Fruit fly (Drosophila melanogaster) whole organism, embryonic: ENCODE data around the gene Pax.
A peak's percentile ranks its signal among the peaks of the same experiment; 100 is the strongest.

ENCODE experiments used
- Asciz ChIP-seq: fragments of 200-800 bp; sonication (Bioruptor generic); optimal IDR thresholded peaks from 2 replicates; lab custom pipeline; 2017; ENCODE audit warnings: missing biosample characterization, mild to moderate bottlenecking, missing genetic modification characterization, missing genetic modification reagents
- B-H2 ChIP-seq: fragments of 200-800 bp; sonication (Bioruptor generic); optimal IDR thresholded peaks from 2 replicates; lab custom pipeline; 2018; ENCODE audit warnings: missing biosample characterization, mild to moderate bottlenecking, missing genetic modification characterization
- Bteb2 ChIP-seq: fragments of 200-800 bp; sonication (Bioruptor generic); optimal IDR thresholded peaks from 2 replicates; lab custom pipeline; 2016; ENCODE audit warnings: missing biosample characterization, missing genetic modification characterization
- CG10147 ChIP-seq: fragments of 200-800 bp; sonication (Bioruptor generic); optimal IDR thresholded peaks from 2 replicates; lab custom pipeline; 2019; ENCODE audit warnings: missing biosample characterization, mild to moderate bottlenecking, missing genetic modification characterization, moderate library complexity
- CG10543 ChIP-seq: fragments of 200-800 bp; sonication (Bioruptor generic); optimal IDR thresholded peaks from 3 replicates; lab custom pipeline; 2017; ENCODE audit warnings: missing biosample characterization, mild to moderate bottlenecking, missing genetic modification characterization, moderate library complexity
- CG12769 ChIP-seq: fragments of 200-800 bp; sonication (Bioruptor generic); optimal IDR thresholded peaks from 2 replicates; lab custom pipeline; 2019; ENCODE audit warnings: missing biosample characterization, mild to moderate bottlenecking, missing genetic modification characterization, moderate library complexity
- CG13894 ChIP-seq: fragments of 200-800 bp; sonication (Bioruptor generic); optimal IDR thresholded peaks from 3 replicates; lab custom pipeline; 2018; ENCODE audit warnings: missing biosample characterization, mild to moderate bottlenecking, missing genetic modification characterization, moderate library complexity
- CG18011 ChIP-seq: fragments of 200-800 bp; sonication (Bioruptor generic); optimal IDR thresholded peaks from 2 replicates; lab custom pipeline; 2017; ENCODE audit warnings: missing biosample characterization, missing genetic modification characterization, mild to moderate bottlenecking, moderate library complexity, missing genotype
- CG18619 ChIP-seq: fragments of 200-800 bp; sonication (Bioruptor generic); optimal IDR thresholded peaks from 3 replicates; lab custom pipeline; 2017; ENCODE audit warnings: missing biosample characterization, mild to moderate bottlenecking, missing genetic modification characterization
- CG2199 ChIP-seq: fragments of 200-800 bp; sonication (Bioruptor generic); IDR thresholded peaks from 3 replicates; pipeline ENCODE4 v1.3.6; 2022; ENCODE audit warnings: missing biosample characterization, missing genetic modification characterization
- CG33557 ChIP-seq: fragments of 200-800 bp; sonication (Bioruptor generic); optimal IDR thresholded peaks from 2 replicates; lab custom pipeline; 2019; ENCODE audit warnings: missing biosample characterization, mild to moderate bottlenecking, missing genetic modification characterization, moderate library complexity
- CG34224 ChIP-seq: fragments of 200-800 bp; sonication (Bioruptor generic); IDR thresholded peaks from 3 replicates; pipeline ENCODE4 v1.3.6; 2022; ENCODE audit warnings: missing biosample characterization, missing genetic modification characterization; ENCODE audit not compliant: partially characterized antibody
- CG34376 ChIP-seq: fragments of 200-800 bp; sonication (Bioruptor generic); optimal IDR thresholded peaks from 2 replicates; lab custom pipeline; 2018; ENCODE audit warnings: missing biosample characterization, mild to moderate bottlenecking, missing genetic modification characterization
- CG6813 ChIP-seq: fragments of 200-800 bp; sonication (Bioruptor generic); optimal IDR thresholded peaks from 2 replicates; lab custom pipeline; 2017; ENCODE audit warnings: missing biosample characterization, missing genetic modification characterization, mild to moderate bottlenecking, moderate library complexity, missing genetic modification reagents
- CG7928 ChIP-seq: fragments of 200-800 bp; sonication (Bioruptor generic); optimal IDR thresholded peaks from 2 replicates; lab custom pipeline; 2017; ENCODE audit warnings: missing biosample characterization, mild to moderate bottlenecking, missing genetic modification characterization
- CG9817 ChIP-seq: fragments of 200-800 bp; sonication (Bioruptor generic); optimal IDR thresholded peaks from 2 replicates; lab custom pipeline; 2018; ENCODE audit warnings: missing biosample characterization, mild to moderate bottlenecking, missing genetic modification characterization, moderate library complexity
- CG9932 ChIP-seq: fragments of 200-800 bp; sonication (Bioruptor generic); IDR thresholded peaks from 2 replicates; pipeline ENCODE4 v1.3.6; 2022; ENCODE audit warnings: missing biosample characterization, missing genetic modification characterization
- Deaf1 ChIP-seq: fragments of 200-800 bp; optimal IDR thresholded peaks from 3 replicates; lab custom pipeline; 2019; ENCODE audit warnings: missing biosample characterization, mild to moderate bottlenecking, missing genetic modification characterization, moderate library complexity
- Doc2 ChIP-seq: fragments of 200-800 bp; sonication (Bioruptor generic); IDR thresholded peaks from 2 replicates; pipeline ENCODE4 v1.3.6; 2022; ENCODE audit warnings: missing biosample characterization, missing genetic modification characterization
- Fer1 ChIP-seq: fragments of 200-800 bp; sonication (Bioruptor generic); optimal IDR thresholded peaks from 2 replicates; lab custom pipeline; 2017; ENCODE audit warnings: missing biosample characterization, mild to moderate bottlenecking, missing genetic modification characterization
- Gsc ChIP-seq: fragments of 200-800 bp; sonication (Bioruptor generic); IDR thresholded peaks from 2 replicates; pipeline ENCODE4 v1.3.6; 2022; ENCODE audit warnings: missing biosample characterization, missing genetic modification characterization
- Hr39 ChIP-seq: fragments of >200 bp; optimal IDR thresholded peaks from 2 replicates; lab custom pipeline; 2017
- Med ChIP-seq: fragments of 200-800 bp; sonication (Bioruptor generic); peaks from one replicate; lab custom pipeline; 2016; ENCODE audit warnings: missing biosample characterization, missing genetic modification characterization, mild to moderate bottlenecking, inconsistent platforms, moderate library complexity
- NFAT ChIP-seq: fragments of 200-800 bp; sonication (Bioruptor generic); IDR thresholded peaks from 2 replicates; pipeline ENCODE4 v1.3.6; 2022; ENCODE audit warnings: missing biosample characterization, missing genetic modification characterization
- Nf-YC ChIP-seq: fragments of 200-800 bp; optimal IDR thresholded peaks from 3 replicates; lab custom pipeline; 2019; ENCODE audit warnings: missing biosample characterization, mild to moderate bottlenecking, missing genetic modification characterization, moderate library complexity
- Scr ChIP-seq: fragments of 200-800 bp; sonication (Bioruptor generic); IDR thresholded peaks from 2 replicates; pipeline ENCODE4 v1.3.6; 2022; ENCODE audit warnings: missing biosample characterization, missing genetic modification characterization; ENCODE audit not compliant: partially characterized antibody
- Sin3A ChIP-seq: fragments of >200 bp; optimal IDR thresholded peaks from 2 replicates; lab custom pipeline; 2018
- Stat92E ChIP-seq, 3 experiments: fragments of >200 bp in 2 of 3; fragments of 200-800 bp in 1 of 3; sonication (Bioruptor generic) in 1 of 3; optimal IDR thresholded peaks; 2 replicates each; lab custom pipeline; 2017 to 2019; ENCODE audit warnings: missing biosample characterization in 3 of 3, missing genetic modification characterization in 3 of 3, mild to moderate bottlenecking in 1 of 3, moderate library complexity in 1 of 3
- Trl ChIP-seq, 3 experiments: fragments of >200 bp in 2 of 3; fragments of 200-800 bp in 1 of 3; sonication (Bioruptor generic) in 1 of 3; optimal IDR thresholded peaks; 2 replicates in 1 of 3; 3 replicates in 2 of 3; lab custom pipeline; 2016 to 2017; ENCODE audit warnings: missing biosample characterization in 1 of 3, missing genetic modification characterization in 1 of 3
- ap ChIP-seq: fragments of 200-800 bp; sonication (Bioruptor generic); IDR thresholded peaks from 2 replicates; pipeline ENCODE4 v1.3.6; 2022; ENCODE audit warnings: missing biosample characterization, missing genetic modification characterization
- bbx ChIP-seq: fragments of 200-800 bp; sonication (Bioruptor generic); IDR thresholded peaks from 2 replicates; pipeline ENCODE4 v1.3.6; 2022; ENCODE audit warnings: missing biosample characterization, missing genetic modification characterization; ENCODE audit not compliant: partially characterized antibody
- br ChIP-seq: fragments of >200 bp; optimal IDR thresholded peaks from 2 replicates; lab custom pipeline; 2017
- chinmo ChIP-seq: fragments of 200-800 bp; sonication (Bioruptor generic); IDR thresholded peaks from 4 replicates; pipeline ENCODE4 v1.3.6; 2022; ENCODE audit warnings: missing biosample characterization, missing genetic modification characterization; ENCODE audit not compliant: partially characterized antibody
- gcm2 ChIP-seq: fragments of 200-800 bp; sonication (Bioruptor generic); optimal IDR thresholded peaks from 2 replicates; lab custom pipeline; 2016; ENCODE audit warnings: missing biosample characterization, missing genetic modification characterization
- ind ChIP-seq: fragments of 200-800 bp; sonication (Bioruptor generic); optimal IDR thresholded peaks from 3 replicates; lab custom pipeline; 2016; ENCODE audit warnings: missing biosample characterization, missing genetic modification characterization
- kay ChIP-seq: fragments of 200-800 bp; sonication (Bioruptor generic); optimal IDR thresholded peaks from 2 replicates; lab custom pipeline; 2016; ENCODE audit warnings: missing biosample characterization, missing genetic modification characterization
- lab ChIP-seq: fragments of 200-800 bp; sonication (Bioruptor generic); optimal IDR thresholded peaks from 3 replicates; lab custom pipeline; 2017; ENCODE audit warnings: missing biosample characterization, missing genetic modification characterization, mild to moderate bottlenecking, moderate library complexity, missing genetic modification reagents
- mirr ChIP-seq: fragments of 200-800 bp; sonication (Bioruptor generic); optimal IDR thresholded peaks from 3 replicates; lab custom pipeline; 2018; ENCODE audit warnings: missing biosample characterization, mild to moderate bottlenecking, missing genetic modification characterization
- schlank ChIP-seq: fragments of 200-800 bp; sonication (Bioruptor generic); optimal IDR thresholded peaks from 2 replicates; lab custom pipeline; 2018; ENCODE audit warnings: missing biosample characterization, mild to moderate bottlenecking, missing genetic modification characterization
- sd ChIP-seq: fragments of 200-800 bp; sonication (Bioruptor generic); optimal IDR thresholded peaks from 3 replicates; lab custom pipeline; 2018; ENCODE audit warnings: missing biosample characterization, mild to moderate bottlenecking, missing genetic modification characterization, moderate library complexity
- slp2 ChIP-seq: fragments of 200-800 bp; sonication (Bioruptor generic); optimal IDR thresholded peaks from 2 replicates; lab custom pipeline; 2016; ENCODE audit warnings: missing biosample characterization, missing genetic modification characterization
- sug ChIP-seq: fragments of 200-800 bp; optimal IDR thresholded peaks from 2 replicates; lab custom pipeline; 2019; ENCODE audit warnings: missing biosample characterization, mild to moderate bottlenecking, missing genetic modification characterization, moderate library complexity
- z ChIP-seq: fragments of 200-800 bp; sonication (Bioruptor generic); IDR thresholded peaks from 3 replicates; pipeline ENCODE4 v1.3.6; 2022; ENCODE audit warnings: missing biosample characterization, missing genetic modification characterization

The Pax gene

DNA sequence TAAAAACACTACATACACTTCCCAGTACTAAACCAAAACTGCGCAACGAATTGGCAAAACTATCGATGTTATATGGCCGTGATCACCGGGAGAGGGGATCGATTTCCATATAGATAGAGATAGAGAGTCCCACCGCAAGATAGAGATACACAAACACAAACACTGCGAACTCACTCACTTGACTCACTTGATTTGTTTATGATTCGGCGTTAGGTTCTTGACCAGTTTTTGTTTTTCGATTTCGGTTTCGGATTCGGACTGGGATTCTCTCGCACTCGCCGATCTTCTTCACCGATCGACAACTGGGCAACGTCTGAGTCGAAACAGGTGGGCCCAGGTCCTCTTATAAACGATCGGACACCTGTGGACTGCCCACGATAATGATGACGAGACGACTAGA is 36.6 kb downstream of the Pax start, which contains the start of gene CG17549:
Gene CG17549 (minus strand): TSS at position 327 of the 400 bp plus-strand sequence.
- TF ChIP-seq Deaf1 (tag; lab: Kevin White, UChicago) (peak; percentile 72), Stat92E (GFP tag; optimal IDR thresholded peaks at IDR 0.05; lab: Kevin White, UChicago) (no peak), NFAT (GFP tag; lab: Robert Waterston, UW) (0 out of 2 replicates have a peak, but pooled peaks have one; percentile 30), slp2 (GFP tag; lab: Kevin White, UChicago) (no peak), lab (peak; percentile 6), Sin3A (lab: Kevin White, UChicago) (no peak), Hr39 (no peak), gcm2 (no peak), CG34224 (GFP tag; lab: Robert Waterston, UW) (no peak; the same call in 2 of the 3 replicates), Trl (optimal IDR thresholded peaks at IDR 0.05; lab: Kevin White, UChicago) (peak in 1 of 2 experiments; percentile 45), Trl (GFP tag; optimal IDR thresholded peaks at IDR 0.05; lab: Kevin White, UChicago) (no peak), z (GFP tag; lab: Robert Waterston, UW) (peak; percentile 84), schlank (no peak), CG18011 (GFP tag; lab: Kevin White, UChicago) (no peak), chinmo (GFP tag; lab: Robert Waterston, UW) (0 out of 4 replicates have a peak, but pooled peaks have one; percentile 66), Fer1 (GFP tag; lab: Kevin White, UChicago) (no peak), CG33557 (GFP tag; lab: Kevin White, UChicago) (no peak), ap (no peak), Nf-YC (tag; lab: Kevin White, UChicago) (no peak), sug (tag; lab: Kevin White, UChicago) (peak; percentile 58), kay (GFP tag; lab: Kevin White, UChicago) (no peak), Bteb2 (GFP tag; lab: Kevin White, UChicago) (no peak), B-H2 (peak; percentile 48), CG6813 (GFP tag; lab: Kevin White, UChicago) (no peak), CG2199 (0 out of 3 replicates have a peak, but pooled peaks have one; percentile 51), CG13894 (tag; lab: Kevin White, UChicago) (peak; percentile 85), Asciz (GFP tag; lab: Kevin White, UChicago) (no peak), ind (GFP tag; lab: Kevin White, UChicago) (no peak), CG7928 (GFP tag; lab: Kevin White, UChicago) (no peak), CG9932 (GFP tag; lab: Robert Waterston, UW) (0 out of 2 replicates have a peak, but pooled peaks have one; percentile 23), CG34376 (GFP tag; lab: Kevin White, UChicago) (peak; percentile 80), bbx (GFP tag; lab: Robert Waterston, UW) (0 out of 2 replicates have a peak, but pooled peaks have one; percentile 17), mirr (GFP tag; lab: Kevin White, UChicago) (peak; percentile 13), CG10543 (peak; percentile 33), CG12769 (tag; lab: Kevin White, UChicago) (peak; percentile 74), Gsc (GFP tag; lab: Robert Waterston, UW) (no peak), sd (tag; lab: Kevin White, UChicago) (no peak), Scr (GFP tag; lab: Robert Waterston, UW) (no peak), br (lab: Kevin White, UChicago) (no peak), CG10147 (GFP tag; lab: Kevin White, UChicago) (no peak), CG9817 (tag; lab: Kevin White, UChicago) (no peak), Med (GFP tag; lab: Kevin White, UChicago) (peak; percentile 74), Doc2 (GFP tag; lab: Robert Waterston, UW) (no peak), CG18619 (GFP tag; lab: Kevin White, UChicago) (no peak)
